Worm (Caenorhabditis elegans) whole organism, L4/young adult: ENCODE results near the gene ZK177.1.

Experiments used
- W03F9.2 ChIP-seq: fragments of 150-350 bp; optimal IDR thresholded peaks from 2 replicates; lab custom pipeline; 2014; ENCODE audit warnings: missing biosample characterization, missing genetic modification characterization
- dao-5 ChIP-seq: sonication (generic microtip); optimal IDR thresholded peaks from 2 replicates; lab custom pipeline; 2016; ENCODE audit warnings: missing genotype, missing genetic modification characterization, moderate library complexity, missing compliant biosample characterization

ce11 chrII:5500986-5501657 is 26.8 kb upstream of the ZK177.1 start, which contains the start of gene F12A10.8:
- TF ChIP-seq dao-5 (no peak), W03F9.2 (tag; lab: Kevin White, UChicago) (no peak)
